Worm (Caenorhabditis elegans) whole organism, early embryonic: ENCODE measurements around the gene scl-26.

Experiments used
- B0310.2 ChIP-seq: sonication (generic microtip); optimal IDR thresholded peaks from 2 replicates; lab custom pipeline; 2016; ENCODE audit warnings: mild to moderate bottlenecking, missing genetic modification characterization, missing compliant biosample characterization
- F13C5.2 ChIP-seq: sonication (generic microtip); optimal IDR thresholded peaks from 2 replicates; lab custom pipeline; 2017; ENCODE audit warnings: mild to moderate bottlenecking, missing genetic modification characterization, inconsistent platforms, missing compliant biosample characterization
- aly-1 ChIP-seq: sonication (generic microtip); optimal IDR thresholded peaks from 2 replicates; lab custom pipeline; 2016; ENCODE audit warnings: missing genetic modification characterization, missing compliant biosample characterization
- ama-1 ChIP-seq: fragments of 150-350 bp; optimal IDR thresholded peaks from 2 replicates; lab custom pipeline; 2014
- ceh-13 ChIP-seq: fragments of 200-800 bp; sonication (Bioruptor generic); optimal IDR thresholded peaks from 2 replicates; lab custom pipeline; 2018; ENCODE audit warnings: mild to moderate bottlenecking, missing genetic modification characterization, missing compliant biosample characterization
- ceh-36 ChIP-seq: sonication (generic microtip); optimal IDR thresholded peaks from 2 replicates; lab custom pipeline; 2016; ENCODE audit warnings: missing genetic modification characterization, inconsistent platforms, missing compliant biosample characterization
- ets-7 ChIP-seq: sonication (generic microtip); optimal IDR thresholded peaks from 2 replicates; lab custom pipeline; 2016; ENCODE audit warnings: missing genotype, missing genetic modification characterization, missing compliant biosample characterization
- flt-1 ChIP-seq: fragments of 200-800 bp; sonication (Bioruptor generic); IDR thresholded peaks from 2 replicates; pipeline ENCODE4 v1.3.6; 2022; ENCODE audit warnings: missing genetic modification characterization, missing compliant biosample characterization
- hmbx-1 ChIP-seq: sonication (generic microtip); optimal IDR thresholded peaks from 2 replicates; lab custom pipeline; 2016; ENCODE audit warnings: mild to moderate bottlenecking, missing genetic modification characterization, missing compliant biosample characterization
- hmg-4 ChIP-seq: fragments of 200-800 bp; sonication (Bioruptor generic); optimal IDR thresholded peaks from 2 replicates; lab custom pipeline; 2018; ENCODE audit warnings: mild to moderate bottlenecking, missing genetic modification characterization, missing compliant biosample characterization
- hnd-1 ChIP-seq: sonication (generic microtip); optimal IDR thresholded peaks from 2 replicates; lab custom pipeline; 2016; ENCODE audit warnings: missing genetic modification characterization, missing compliant biosample characterization
- pes-1 ChIP-seq: fragments of 200-800 bp; sonication (Bioruptor generic); IDR thresholded peaks from 2 replicates; pipeline ENCODE4 v1.3.6; 2022; ENCODE audit warnings: missing genetic modification reagents, missing genetic modification characterization, missing compliant biosample characterization
- scrt-1 ChIP-seq: fragments of 200-800 bp; sonication (Bioruptor generic); IDR thresholded peaks from 2 replicates; pipeline ENCODE4 v1.3.6; 2022; ENCODE audit warnings: missing genetic modification characterization, missing compliant biosample characterization
- sea-1 ChIP-seq: fragments of 200-800 bp; sonication (Bioruptor generic); conservative IDR thresholded peaks from 2 replicates; pipeline ENCODE4 v1.3.6; 2022; ENCODE audit warnings: missing genetic modification characterization, missing compliant biosample characterization
- tbx-11 ChIP-seq: fragments of 200-800 bp; sonication (Bioruptor generic); IDR thresholded peaks from 2 replicates; pipeline ENCODE4 v1.3.6; 2022; ENCODE audit warnings: missing genetic modification characterization, missing compliant biosample characterization
- tbx-37 ChIP-seq: fragments of 200-800 bp; sonication (Bioruptor generic); conservative IDR thresholded peaks from 2 replicates; pipeline ENCODE4 v1.3.6; 2022; ENCODE audit warnings: missing genetic modification reagents, missing genetic modification characterization, missing compliant biosample characterization
- tra-4 ChIP-seq: sonication (generic microtip); optimal IDR thresholded peaks from 2 replicates; lab custom pipeline; 2017; ENCODE audit warnings: missing genetic modification characterization, missing compliant biosample characterization

Gene scl-26

ce11 chrV:7637801-7638200 lies 36.5 kb upstream of the scl-26 start, which contains the start of gene clec-45:
Gene clec-45, plus strand, starts transcription at chrV:7638101.
- no peak for TF ChIP-seq hmg-4
- TF ChIP-seq ama-1: no peak
- TF ChIP-seq aly-1 (tag; lab: Kevin White, UChicago): no peak
- no peak for TF ChIP-seq pes-1 (GFP tag; lab: Robert Waterston, UW)
- no peak for TF ChIP-seq ets-7 (tag; lab: Kevin White, UChicago)
- no peak for TF ChIP-seq hnd-1
- no peak for TF ChIP-seq tra-4
- no peak for TF ChIP-seq tbx-37 (GFP tag; lab: Robert Waterston, UW)
- TF ChIP-seq flt-1 (GFP tag; lab: Robert Waterston, UW): no peak
- TF ChIP-seq scrt-1 (GFP tag; lab: Robert Waterston, UW): no peak
- no peak for TF ChIP-seq sea-1 (GFP tag; lab: Robert Waterston, UW)
- no peak for TF ChIP-seq ceh-36 (tag; lab: Kevin White, UChicago)
- no peak for TF ChIP-seq tbx-11 (GFP tag; lab: Robert Waterston, UW)
- no peak for TF ChIP-seq F13C5.2 (tag; lab: Kevin White, UChicago)
- TF ChIP-seq ceh-13 (GFP tag; lab: Kevin White, UChicago): no peak
- no peak for TF ChIP-seq B0310.2
- TF ChIP-seq hmbx-1 (tag; lab: Kevin White, UChicago): no peak

ce11 chrV:7635469-7635868 lies 34.1 kb upstream of the scl-26 start, which contains the start of gene srd-29:
Gene srd-29, plus strand, starts transcription at chrV:7635769.
- TF ChIP-seq sea-1 (GFP tag; lab: Robert Waterston, UW) (no peak), tra-4 (no peak), aly-1 (tag; lab: Kevin White, UChicago) (no peak), ama-1 (no peak), F13C5.2 (tag; lab: Kevin White, UChicago) (no peak), hmbx-1 (tag; lab: Kevin White, UChicago) (no peak), ceh-13 (GFP tag; lab: Kevin White, UChicago) (no peak), hnd-1 (no peak), ceh-36 (tag; lab: Kevin White, UChicago) (no peak), hmg-4 (no peak), ets-7 (tag; lab: Kevin White, UChicago) (no peak)

ce11 chrV:7634657-7635056 lies 33.3 kb upstream of the scl-26 start, which contains the start of gene srd-31:
Gene srd-31, minus strand, starts transcription at chrV:7634757.
- no peak for TF ChIP-seq ceh-13 (GFP tag; lab: Kevin White, UChicago)
- no peak for TF ChIP-seq B0310.2
- TF ChIP-seq tbx-11 (GFP tag; lab: Robert Waterston, UW): no peak
- no peak for TF ChIP-seq sea-1 (GFP tag; lab: Robert Waterston, UW)
- no peak for TF ChIP-seq flt-1 (GFP tag; lab: Robert Waterston, UW)
- TF ChIP-seq F13C5.2 (tag; lab: Kevin White, UChicago): no peak
- no peak for TF ChIP-seq tbx-37 (GFP tag; lab: Robert Waterston, UW)
- TF ChIP-seq ama-1: no peak
- TF ChIP-seq hnd-1: no peak
- no peak for TF ChIP-seq hmbx-1 (tag; lab: Kevin White, UChicago)
- no peak for TF ChIP-seq ets-7 (tag; lab: Kevin White, UChicago)
- TF ChIP-seq scrt-1 (GFP tag; lab: Robert Waterston, UW): no peak
- no peak for TF ChIP-seq hmg-4
- no peak for TF ChIP-seq pes-1 (GFP tag; lab: Robert Waterston, UW)
- TF ChIP-seq aly-1 (tag; lab: Kevin White, UChicago): no peak
- no peak for TF ChIP-seq ceh-36 (tag; lab: Kevin White, UChicago)

ce11 chrV:7631732-7632131 lies 30.4 kb upstream of the scl-26 start, which contains the start of gene srd-25:
Gene srd-25, plus strand, starts transcription at chrV:7632032.
- TF ChIP-seq hmbx-1 (tag; lab: Kevin White, UChicago): no peak
- TF ChIP-seq hmg-4: no peak
- TF ChIP-seq aly-1 (tag; lab: Kevin White, UChicago): no peak
- TF ChIP-seq tbx-37 (GFP tag; lab: Robert Waterston, UW): no peak
- TF ChIP-seq F13C5.2 (tag; lab: Kevin White, UChicago): no peak
- no peak for TF ChIP-seq tra-4
- TF ChIP-seq ceh-13 (GFP tag; lab: Kevin White, UChicago): no peak
- TF ChIP-seq hnd-1: no peak
- no peak for TF ChIP-seq ets-7 (tag; lab: Kevin White, UChicago)
- TF ChIP-seq tbx-11 (GFP tag; lab: Robert Waterston, UW): no peak
- TF ChIP-seq scrt-1 (GFP tag; lab: Robert Waterston, UW): no peak
- TF ChIP-seq ama-1: no peak
- TF ChIP-seq pes-1 (GFP tag; lab: Robert Waterston, UW): no peak

ce11 chrV:7629504-7629903 lies 28.2 kb upstream of the scl-26 start, which contains the start of gene srd-30:
Gene srd-30, plus strand, starts transcription at chrV:7629804.
- TF ChIP-seq hmg-4 (no peak), F13C5.2 (tag; lab: Kevin White, UChicago) (no peak), ceh-36 (tag; lab: Kevin White, UChicago) (no peak), tbx-11 (GFP tag; lab: Robert Waterston, UW) (no peak), hmbx-1 (tag; lab: Kevin White, UChicago) (no peak), aly-1 (tag; lab: Kevin White, UChicago) (no peak), pes-1 (GFP tag; lab: Robert Waterston, UW) (no peak), hnd-1 (no peak), ama-1 (no peak), tra-4 (no peak), ets-7 (tag; lab: Kevin White, UChicago) (no peak), tbx-37 (GFP tag; lab: Robert Waterston, UW) (no peak), flt-1 (GFP tag; lab: Robert Waterston, UW) (no peak), ceh-13 (GFP tag; lab: Kevin White, UChicago) (no peak), B0310.2 (no peak), scrt-1 (GFP tag; lab: Robert Waterston, UW) (no peak), sea-1 (GFP tag; lab: Robert Waterston, UW) (no peak)

- TF ChIP-seq ets-7 (tag; lab: Kevin White, UChicago): no peak
- no peak for TF ChIP-seq B0310.2
- no peak for TF ChIP-seq tbx-37 (GFP tag; lab: Robert Waterston, UW)
- TF ChIP-seq ama-1: no peak
- no peak for TF ChIP-seq hmg-4
These were observed 25.2 kb upstream of the scl-26 start, which contains the start of gene F07C4.6 for ce11 chrV:7626550-7626949. Gene F07C4.6, plus strand, starts transcription at chrV:7626850.

- TF ChIP-seq sea-1 (GFP tag; lab: Robert Waterston, UW) (no peak), ama-1 (no peak), tbx-11 (GFP tag; lab: Robert Waterston, UW) (no peak), aly-1 (tag; lab: Kevin White, UChicago) (no peak), tbx-37 (GFP tag; lab: Robert Waterston, UW) (no peak), hmbx-1 (tag; lab: Kevin White, UChicago) (no peak), flt-1 (GFP tag; lab: Robert Waterston, UW) (no peak), scrt-1 (GFP tag; lab: Robert Waterston, UW) (no peak), ceh-13 (GFP tag; lab: Kevin White, UChicago) (no peak), ets-7 (tag; lab: Kevin White, UChicago) (no peak), hnd-1 (no peak), ceh-36 (tag; lab: Kevin White, UChicago) (no peak), hmg-4 (no peak), pes-1 (GFP tag; lab: Robert Waterston, UW) (no peak), F13C5.2 (tag; lab: Kevin White, UChicago) (no peak)
These were observed 23.3 kb upstream of the scl-26 start, which contains the start of gene grsp-4 for ce11 chrV:7624652-7625051. Gene grsp-4, plus strand, starts transcription at chrV:7624952.
